Worm (Caenorhabditis elegans) whole organism, L4 larva: ENCODE data around the gene srbc-50.
A peak's percentile ranks its signal among the peaks of the same experiment; 100 is the strongest.
"Not testable (repeated sequence)": the region's sequence is repeated elsewhere in the genome, so short reads cannot be mapped to it uniquely, and the experiment has no call there.

Source experiments
- F49E8.2 ChIP-seq: sonication (generic microtip); optimal IDR thresholded peaks from 2 replicates; lab custom pipeline; 2016; ENCODE audit warnings: missing compliant biosample characterization, mild to moderate bottlenecking, missing genetic modification characterization, borderline replicate concordance
- T20F7.1 ChIP-seq: fragments of 200-800 bp; sonication (Bioruptor generic); optimal IDR thresholded peaks from 2 replicates; lab custom pipeline; 2018; ENCODE audit warnings: mild to moderate bottlenecking, missing genetic modification characterization, missing compliant biosample characterization
- Y5F2A.4 ChIP-seq: fragments of 200-800 bp; sonication (Bioruptor generic); optimal IDR thresholded peaks from 2 replicates; lab custom pipeline; 2018; ENCODE audit warnings: mild to moderate bottlenecking, missing genetic modification characterization, missing compliant biosample characterization
- aha-1 ChIP-seq: fragments of 150-350 bp; peaks from one replicate; lab custom pipeline; 2014; ENCODE audit warnings: missing biosample characterization, missing genetic modification characterization
- ceh-20 ChIP-seq: fragments of 200-800 bp; sonication (Bioruptor generic); IDR thresholded peaks from 2 replicates; pipeline ENCODE4 v1.3.6; 2022; ENCODE audit warnings: missing genetic modification reagents, missing genetic modification characterization, missing compliant biosample characterization
- ceh-82 ChIP-seq: sonication (generic microtip); optimal IDR thresholded peaks from 2 replicates; lab custom pipeline; 2017; ENCODE audit warnings: missing biosample characterization, missing genetic modification characterization
- ces-1 ChIP-seq: fragments of 150-350 bp; sonication (generic microtip); optimal IDR thresholded peaks from 4 replicates; lab custom pipeline; 2014; ENCODE audit warnings: missing biosample characterization, missing genetic modification reagents, missing genetic modification characterization
- daf-16 ChIP-seq, 3 experiments: sonication (generic microtip); optimal IDR thresholded peaks; 2 replicates each; lab custom pipeline; 2016 to 2017; ENCODE audit warnings: missing genetic modification characterization in 3 of 3, missing genetic modification reagents in 3 of 3, mild to moderate bottlenecking in 2 of 3, missing compliant biosample characterization in 2 of 3, missing biosample characterization in 1 of 3, moderate library complexity in 1 of 3
- daf-19 ChIP-seq: fragments of 200-800 bp; sonication (Bioruptor generic); conservative IDR thresholded peaks from 2 replicates; pipeline ENCODE4 v1.3.6; 2022; ENCODE audit warnings: missing genetic modification characterization, missing compliant biosample characterization
- daf-8 ChIP-seq: fragments of 200-800 bp; sonication (Bioruptor generic); IDR thresholded peaks from 2 replicates; pipeline ENCODE4 v1.3.6; 2022; ENCODE audit warnings: missing genetic modification characterization, missing compliant biosample characterization
- dmd-6 ChIP-seq: fragments of 200-800 bp; sonication (Bioruptor generic); IDR thresholded peaks from 2 replicates; pipeline ENCODE4 v1.3.6; 2022; ENCODE audit warnings: missing genetic modification reagents, missing genetic modification characterization, missing compliant biosample characterization
- dpl-1 ChIP-seq: fragments of 150-350 bp; optimal IDR thresholded peaks from 2 replicates; lab custom pipeline; 2014; ENCODE audit warnings: missing biosample characterization, missing genetic modification reagents, missing genetic modification characterization
- dve-1 ChIP-seq: sonication (generic microtip); optimal IDR thresholded peaks from 2 replicates; lab custom pipeline; 2017; ENCODE audit warnings: antibody characterized with exemption, mild to moderate bottlenecking, missing genetic modification characterization, missing compliant biosample characterization; ENCODE audit not compliant: insufficient read depth
- egl-27 ChIP-seq: sonication (generic microtip); optimal IDR thresholded peaks from 3 replicates; lab custom pipeline; 2017; ENCODE audit warnings: missing biosample characterization, missing genetic modification reagents, missing genetic modification characterization
- egl-43 ChIP-seq: fragments of 200-800 bp; sonication (Bioruptor generic); IDR thresholded peaks from 2 replicates; pipeline ENCODE4 v1.3.6; 2022; ENCODE audit warnings: missing genetic modification reagents, missing genetic modification characterization, missing compliant biosample characterization
- fkh-10 ChIP-seq: fragments of 150-350 bp; optimal IDR thresholded peaks from 2 replicates; lab custom pipeline; 2014; ENCODE audit warnings: missing biosample characterization, missing genetic modification reagents, missing genetic modification characterization
- fos-1 ChIP-seq: fragments of 150-350 bp; optimal IDR thresholded peaks from 2 replicates; lab custom pipeline; 2014; ENCODE audit warnings: missing biosample characterization, missing genetic modification characterization
- gei-8 ChIP-seq: fragments of 200-800 bp; sonication (Bioruptor generic); optimal IDR thresholded peaks from 2 replicates; lab custom pipeline; 2018; ENCODE audit warnings: mild to moderate bottlenecking, missing genetic modification characterization, missing compliant biosample characterization
- hlh-11 ChIP-seq: fragments of 200-800 bp; sonication (Bioruptor generic); optimal IDR thresholded peaks from 2 replicates; lab custom pipeline; 2018; ENCODE audit warnings: mild to moderate bottlenecking, missing genetic modification characterization, missing compliant biosample characterization
- hmg-1.1 ChIP-seq: fragments of 200-800 bp; sonication (Bioruptor generic); IDR thresholded peaks from 2 replicates; pipeline ENCODE4 v1.3.6; 2022; ENCODE audit warnings: missing genetic modification reagents, missing genetic modification characterization, missing compliant biosample characterization
- lim-7 ChIP-seq: fragments of 200-800 bp; sonication (Bioruptor generic); IDR thresholded peaks from 2 replicates; pipeline ENCODE4 v1.3.6; 2022; ENCODE audit warnings: missing genetic modification characterization, missing compliant biosample characterization
- lin-1 ChIP-seq: fragments of 200-800 bp; sonication (Bioruptor generic); IDR thresholded peaks from 2 replicates; pipeline ENCODE4 v1.3.6; 2022; ENCODE audit warnings: missing genetic modification reagents, missing genetic modification characterization, missing compliant biosample characterization
- lin-13 ChIP-seq: fragments of 150-350 bp; optimal IDR thresholded peaks from 2 replicates; lab custom pipeline; 2014; ENCODE audit warnings: missing biosample characterization, missing genetic modification reagents, missing genetic modification characterization
- lin-15B ChIP-seq: fragments of 150-350 bp; sonication (generic microtip); optimal IDR thresholded peaks from 3 replicates; lab custom pipeline; 2014; ENCODE audit warnings: missing biosample characterization, missing genetic modification characterization
- nhr-102 ChIP-seq: sonication (generic microtip); optimal IDR thresholded peaks from 2 replicates; lab custom pipeline; 2016; ENCODE audit warnings: mild to moderate bottlenecking, missing genetic modification characterization, moderate library complexity, missing compliant biosample characterization
- nhr-42 ChIP-seq: fragments of 200-800 bp; sonication (Bioruptor generic); IDR thresholded peaks from 2 replicates; pipeline ENCODE4 v1.3.6; 2022; ENCODE audit warnings: missing genetic modification characterization, missing compliant biosample characterization
- nhr-48 ChIP-seq: sonication (generic microtip); optimal IDR thresholded peaks from 2 replicates; lab custom pipeline; 2016; ENCODE audit warnings: mild to moderate bottlenecking, missing genetic modification characterization, missing compliant biosample characterization
- nhr-6 ChIP-seq: fragments of 150-350 bp; optimal IDR thresholded peaks from 2 replicates; lab custom pipeline; 2014; ENCODE audit warnings: missing biosample characterization, missing genetic modification characterization
- nhr-77 ChIP-seq: fragments of 150-350 bp; optimal IDR thresholded peaks from 2 replicates; lab custom pipeline; 2014; ENCODE audit warnings: missing biosample characterization, missing genetic modification characterization
- php-3 ChIP-seq: fragments of 200-800 bp; sonication (Bioruptor generic); IDR thresholded peaks from 2 replicates; pipeline ENCODE4 v1.3.6; 2022; ENCODE audit warnings: missing genetic modification reagents, missing genetic modification characterization, missing compliant biosample characterization
- set-16 ChIP-seq: fragments of 200-800 bp; sonication (Bioruptor generic); IDR thresholded peaks from 2 replicates; pipeline ENCODE4 v1.3.6; 2022; ENCODE audit warnings: missing genetic modification reagents, missing genetic modification characterization, missing compliant biosample characterization
- spr-3 ChIP-seq: fragments of 200-800 bp; sonication (Bioruptor generic); optimal IDR thresholded peaks from 2 replicates; lab custom pipeline; 2018; ENCODE audit warnings: mild to moderate bottlenecking, missing genetic modification characterization, missing compliant biosample characterization
- tag-97 ChIP-seq: fragments of 200-800 bp; sonication (Bioruptor generic); IDR thresholded peaks from 2 replicates; pipeline ENCODE4 v1.3.6; 2022; ENCODE audit warnings: missing genetic modification characterization, missing compliant biosample characterization
- tra-1 ChIP-seq: fragments of 200-800 bp; sonication (Bioruptor generic); IDR thresholded peaks from 2 replicates; pipeline ENCODE4 v1.3.6; 2022; ENCODE audit warnings: missing genetic modification reagents, missing genetic modification characterization, missing compliant biosample characterization
- unc-39 ChIP-seq: sonication (generic microtip); optimal IDR thresholded peaks from 2 replicates; lab custom pipeline; 2017; ENCODE audit warnings: missing biosample characterization, missing genetic modification characterization
- unc-62 ChIP-seq, 3 experiments: fragments of 150-350 bp in 1 of 3; sonication (generic microtip); optimal IDR thresholded peaks in 2 of 3; peaks in 1 of 3; 1 replicate in 1 of 3; 2 replicates in 2 of 3; lab custom pipeline; 2014 to 2017; ENCODE audit warnings: missing biosample characterization in 3 of 3, missing genetic modification characterization in 3 of 3, missing genetic modification reagents in 3 of 3, missing genotype in 1 of 3
- zag-1 ChIP-seq: fragments of 150-350 bp; optimal IDR thresholded peaks from 2 replicates; lab custom pipeline; 2014; ENCODE audit warnings: missing biosample characterization, missing genetic modification characterization
- zfp-2 ChIP-seq: sonication (generic microtip); optimal IDR thresholded peaks from 2 replicates; lab custom pipeline; 2016; ENCODE audit warnings: mild to moderate bottlenecking, missing genetic modification characterization, missing compliant biosample characterization
- zip-11 ChIP-seq: fragments of 200-800 bp; sonication (Bioruptor generic); IDR thresholded peaks from 2 replicates; pipeline ENCODE4 v1.3.6; 2022; ENCODE audit warnings: missing genetic modification characterization, missing compliant biosample characterization
- ztf-11 ChIP-seq: fragments of 150-350 bp; optimal IDR thresholded peaks from 2 replicates; lab custom pipeline; 2014; ENCODE audit warnings: missing biosample characterization, missing genetic modification characterization

The srbc-50 gene

ce11 chrV:15850276-15850811 lies 25.6 kb upstream of the srbc-50 start, which contains the start of gene srh-147:
srh-147 (minus strand) TSS chrV:15850326.
- peak in 1 of 2 experiments; percentile 48 for TF ChIP-seq unc-62 (GFP tag; optimal IDR thresholded peaks at IDR 0.05 in 1 of 2; lab: Kevin White, UChicago)
- not testable (repeated sequence) for TF ChIP-seq unc-62 (tag; optimal IDR thresholded peaks at IDR 0.05; lab: Kevin White, UChicago)

DNA sequence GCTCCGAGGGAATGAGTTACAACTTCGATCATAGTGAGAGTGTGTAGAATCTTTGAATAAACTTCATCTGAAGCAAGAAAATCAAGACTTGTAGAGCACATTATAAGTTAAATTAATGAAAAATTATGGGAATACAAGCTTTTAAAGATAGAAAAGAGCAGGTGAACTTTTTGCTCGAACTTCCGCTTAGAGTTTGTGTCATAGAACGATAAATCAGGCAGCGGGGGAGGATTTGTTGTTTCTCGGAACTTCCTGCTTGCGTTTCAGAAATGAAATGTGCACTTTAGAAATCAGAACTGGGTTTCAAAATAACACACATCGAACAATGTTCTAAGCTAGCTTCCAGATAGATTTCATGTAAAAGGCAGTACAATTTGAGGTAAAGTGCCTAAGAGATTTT lies 16.3 kb upstream of the srbc-50 start, which contains the start of gene srh-149:
Gene srh-149 (minus strand): TSS at position 101 of the 400 bp plus-strand sequence.
- TF ChIP-seq dve-1 (no peak), nhr-48 (tag; lab: Kevin White, UChicago) (no peak), zag-1 (tag; lab: Kevin White, UChicago) (no peak), aha-1 (tag; lab: Kevin White, UChicago) (peak; percentile 51)

DNA sequence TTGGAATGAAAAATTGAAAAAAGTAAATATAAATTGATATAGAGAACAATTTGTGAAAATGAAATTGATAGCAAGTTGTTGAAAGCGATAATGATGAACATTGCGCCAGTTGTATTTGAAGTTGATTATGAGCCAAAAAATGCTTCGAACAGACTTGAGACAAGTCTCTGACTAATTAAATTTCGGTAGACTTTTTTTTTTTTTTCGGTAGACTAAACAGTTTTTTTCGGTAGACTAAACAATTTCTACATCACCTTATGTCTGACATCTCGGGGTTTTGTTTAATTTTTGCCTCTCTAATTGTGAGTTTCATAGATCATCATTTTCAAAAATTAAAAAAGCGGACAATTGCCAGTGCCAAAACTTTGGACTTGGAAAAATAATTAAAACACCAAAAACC lies 8.9 kb upstream of the srbc-50 start, which contains the start of gene srbc-54:
Gene srbc-54 (minus strand): TSS at position 101 of the 400 bp plus-strand sequence.
- TF ChIP-seq ceh-20 (GFP tag; lab: Robert Waterston, UW): no peak
- no peak for TF ChIP-seq ces-1 (GFP tag; lab: Kevin White, UChicago)
- no peak for TF ChIP-seq nhr-6 (tag; lab: Kevin White, UChicago)
- no peak for TF ChIP-seq tra-1 (GFP tag; lab: Robert Waterston, UW)
- no peak for TF ChIP-seq zag-1 (tag; lab: Kevin White, UChicago)
- no peak for TF ChIP-seq F49E8.2
- no peak for TF ChIP-seq aha-1 (tag; lab: Kevin White, UChicago)
- TF ChIP-seq nhr-102: no peak
- no peak for TF ChIP-seq gei-8 (GFP tag; lab: Kevin White, UChicago)
- no peak for TF ChIP-seq hmg-1.1 (GFP tag; lab: Robert Waterston, UW)
- TF ChIP-seq lin-13 (GFP tag; lab: Kevin White, UChicago): no peak
- no peak for TF ChIP-seq Y5F2A.4 (GFP tag; lab: Kevin White, UChicago)
- TF ChIP-seq nhr-42: no peak

DNA sequence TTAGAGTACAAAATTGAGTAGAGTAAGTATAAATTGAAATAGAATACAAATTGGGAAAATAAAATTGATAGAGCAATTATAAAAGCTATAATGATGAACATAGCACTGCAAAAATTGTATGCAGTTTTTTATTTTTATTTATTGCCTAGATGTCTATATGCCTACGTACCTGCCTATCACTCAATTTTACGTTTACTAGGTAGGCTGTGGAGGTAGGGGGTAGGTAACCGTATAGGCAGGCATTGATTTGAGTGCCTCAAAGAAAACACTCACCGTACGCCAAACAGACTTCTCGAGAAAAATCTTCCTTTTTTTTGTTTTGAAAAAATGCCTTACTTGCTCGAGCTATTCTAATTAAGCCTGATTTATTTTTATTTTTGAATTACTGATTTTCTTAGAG lies 6.8 kb upstream of the srbc-50 start, which contains the start of gene srbc-56:
Gene srbc-56 (minus strand): TSS at position 101 of the 400 bp plus-strand sequence.
- TF ChIP-seq unc-39: no peak
- TF ChIP-seq gei-8 (GFP tag; lab: Kevin White, UChicago): no peak
- TF ChIP-seq egl-43 (GFP tag; lab: Robert Waterston, UW): no peak
- no peak for TF ChIP-seq egl-27 (tag; lab: Kevin White, UChicago)
- no peak for TF ChIP-seq hlh-11 (tag; lab: Kevin White, UChicago)
- no peak for TF ChIP-seq php-3 (GFP tag; lab: Robert Waterston, UW)
- no peak for TF ChIP-seq lin-15B
- TF ChIP-seq fkh-10 (GFP tag; lab: Kevin White, UChicago): no peak
- no peak for TF ChIP-seq set-16 (GFP tag; lab: Robert Waterston, UW)
- TF ChIP-seq daf-16 (GFP tag; optimal IDR thresholded peaks at IDR 0.05; lab: Kevin White, UChicago): no peak
- no peak for TF ChIP-seq daf-16 (tag; optimal IDR thresholded peaks at IDR 0.05; lab: Kevin White, UChicago)
- no peak for TF ChIP-seq fos-1
- no peak for TF ChIP-seq spr-3
- TF ChIP-seq dpl-1 (GFP tag; lab: Kevin White, UChicago): no peak
- no peak for TF ChIP-seq daf-8 (GFP tag; lab: Robert Waterston, UW)
- no peak for TF ChIP-seq zip-11 (GFP tag; lab: Robert Waterston, UW)
- no peak for TF ChIP-seq ztf-11
- TF ChIP-seq lim-7 (GFP tag; lab: Robert Waterston, UW): no peak

DNA sequence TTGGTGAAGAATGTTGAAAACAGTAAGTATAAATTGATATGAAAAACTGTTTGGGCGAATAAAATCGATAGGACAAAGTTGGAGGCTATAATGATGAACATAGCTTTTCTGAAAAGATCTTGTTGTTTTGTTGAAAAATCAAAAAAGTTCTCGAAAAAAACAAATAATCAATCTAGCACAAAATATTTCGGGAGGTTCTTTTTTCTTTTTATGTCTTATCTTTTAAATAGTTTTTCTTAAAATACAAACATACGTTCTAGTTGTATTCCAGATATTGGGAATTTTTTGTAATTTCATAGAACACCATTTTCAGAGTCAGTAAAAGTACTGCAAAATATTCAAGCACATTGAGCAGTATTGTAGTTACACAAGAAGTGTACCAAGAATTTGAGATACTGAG lies 5.1 kb upstream of the srbc-50 start, which contains the start of gene srbc-55:
Gene srbc-55 (minus strand): TSS at position 101 of the 400 bp plus-strand sequence.
- TF ChIP-seq daf-19: no peak
- no peak for TF ChIP-seq nhr-77 (tag; lab: Kevin White, UChicago)
- no peak for TF ChIP-seq ceh-82
- no peak for TF ChIP-seq zfp-2
- no peak for TF ChIP-seq fos-1
- no peak for TF ChIP-seq dmd-6 (GFP tag; lab: Robert Waterston, UW)
- TF ChIP-seq nhr-42: no peak
- TF ChIP-seq lin-1 (GFP tag; lab: Robert Waterston, UW): no peak
- no peak for TF ChIP-seq T20F7.1
- TF ChIP-seq lin-15B: no peak
- TF ChIP-seq tag-97: no peak
- TF ChIP-seq, all 104 proteins: peak for 0
